Worm (Caenorhabditis elegans) whole organism, late embryonic: ENCODE measurements around the gene spt-4.

Experiments used
- F13H6.1 ChIP-seq: sonication (generic microtip); optimal IDR thresholded peaks from 2 replicates; lab custom pipeline; 2016; ENCODE audit warnings: missing genetic modification characterization, missing compliant biosample characterization
- K02D7.2 ChIP-seq: sonication (generic microtip); optimal IDR thresholded peaks from 2 replicates; lab custom pipeline; 2017; ENCODE audit warnings: mild to moderate bottlenecking, missing genetic modification characterization, missing compliant biosample characterization
- T23F11.4 ChIP-seq: fragments of 200-800 bp; sonication (Bioruptor generic); optimal IDR thresholded peaks from 2 replicates; lab custom pipeline; 2018; ENCODE audit warnings: mild to moderate bottlenecking, missing genetic modification characterization, missing compliant biosample characterization
- ama-1 ChIP-seq: fragments of 150-350 bp; optimal IDR thresholded peaks from 2 replicates; lab custom pipeline; 2014
- ceh-14 ChIP-seq: sonication (generic microtip); optimal IDR thresholded peaks from 2 replicates; lab custom pipeline; 2016; ENCODE audit warnings: missing genotype, missing genetic modification characterization, missing compliant biosample characterization
- ceh-19 ChIP-seq: fragments of 200-800 bp; sonication (Bioruptor generic); optimal IDR thresholded peaks from 2 replicates; lab custom pipeline; 2018; ENCODE audit warnings: mild to moderate bottlenecking, missing genetic modification characterization, missing compliant biosample characterization
- ceh-2 ChIP-seq: sonication (generic microtip); optimal IDR thresholded peaks from 2 replicates; lab custom pipeline; 2016; ENCODE audit warnings: missing genotype, missing genetic modification characterization, missing compliant biosample characterization
- ceh-22 ChIP-seq: sonication (generic microtip); optimal IDR thresholded peaks from 2 replicates; lab custom pipeline; 2017; ENCODE audit warnings: missing biosample characterization, missing genetic modification characterization
- ceh-24 ChIP-seq: sonication (generic microtip); optimal IDR thresholded peaks from 2 replicates; lab custom pipeline; 2016; ENCODE audit warnings: mild to moderate bottlenecking, missing genetic modification characterization, missing compliant biosample characterization
- ceh-31 ChIP-seq: sonication (generic microtip); optimal IDR thresholded peaks from 2 replicates; lab custom pipeline; 2016; ENCODE audit warnings: missing genetic modification characterization, missing compliant biosample characterization
- ceh-34 ChIP-seq: sonication (generic microtip); optimal IDR thresholded peaks from 2 replicates; lab custom pipeline; 2016; ENCODE audit warnings: mild to moderate bottlenecking, missing genetic modification characterization, missing compliant biosample characterization
- ceh-45 ChIP-seq: fragments of 200-800 bp; sonication (Bioruptor generic); IDR thresholded peaks from 2 replicates; pipeline ENCODE4 v1.3.6; 2022; ENCODE audit warnings: missing genetic modification reagents, missing genetic modification characterization, missing compliant biosample characterization
- ceh-48 ChIP-seq: sonication (generic microtip); optimal IDR thresholded peaks from 2 replicates; lab custom pipeline; 2016; ENCODE audit warnings: missing genetic modification characterization, inconsistent platforms, missing compliant biosample characterization
- ceh-6 ChIP-seq: fragments of 200-800 bp; sonication (Bioruptor generic); optimal IDR thresholded peaks from 2 replicates; lab custom pipeline; 2018; ENCODE audit warnings: mild to moderate bottlenecking, missing genetic modification characterization, missing compliant biosample characterization
- ceh-9 ChIP-seq: sonication (generic microtip); optimal IDR thresholded peaks from 2 replicates; lab custom pipeline; 2016; ENCODE audit warnings: mild to moderate bottlenecking, missing genetic modification characterization, inconsistent platforms, missing compliant biosample characterization
- dve-1 ChIP-seq: sonication (generic microtip); optimal IDR thresholded peaks from 2 replicates; lab custom pipeline; 2017; ENCODE audit warnings: antibody characterized with exemption, mild to moderate bottlenecking, missing genetic modification characterization, missing compliant biosample characterization
- elt-4 ChIP-seq: sonication (generic microtip); optimal IDR thresholded peaks from 2 replicates; lab custom pipeline; 2016; ENCODE audit warnings: missing genetic modification characterization, missing compliant biosample characterization
- ets-4 ChIP-seq: sonication (generic microtip); optimal IDR thresholded peaks from 2 replicates; lab custom pipeline; 2016; ENCODE audit warnings: missing genetic modification characterization, missing compliant biosample characterization
- eyg-1 ChIP-seq: sonication (generic microtip); optimal IDR thresholded peaks from 2 replicates; lab custom pipeline; 2016; ENCODE audit warnings: missing genotype, missing genetic modification characterization, missing compliant biosample characterization
- fax-1 ChIP-seq: sonication (generic microtip); optimal IDR thresholded peaks from 2 replicates; lab custom pipeline; 2016; ENCODE audit warnings: missing genotype, missing genetic modification characterization, missing compliant biosample characterization
- fkh-6 ChIP-seq: sonication (generic microtip); optimal IDR thresholded peaks from 2 replicates; lab custom pipeline; 2016; ENCODE audit warnings: missing genetic modification characterization, missing compliant biosample characterization
- gmeb-2 ChIP-seq: sonication (generic microtip); optimal IDR thresholded peaks from 2 replicates; lab custom pipeline; 2016; ENCODE audit warnings: missing genetic modification characterization, inconsistent platforms, missing compliant biosample characterization
- hlh-6 ChIP-seq: sonication (generic microtip); optimal IDR thresholded peaks from 2 replicates; lab custom pipeline; 2016; ENCODE audit warnings: missing genotype, missing genetic modification characterization, missing compliant biosample characterization
- lim-6 ChIP-seq: sonication (generic microtip); optimal IDR thresholded peaks from 2 replicates; lab custom pipeline; 2016; ENCODE audit warnings: missing genetic modification characterization, missing compliant biosample characterization
- lin-11 ChIP-seq: fragments of 200-800 bp; sonication (Bioruptor generic); optimal IDR thresholded peaks from 2 replicates; lab custom pipeline; 2018; ENCODE audit warnings: mild to moderate bottlenecking, missing genetic modification characterization, missing compliant biosample characterization
- mec-3 ChIP-seq: sonication (generic microtip); optimal IDR thresholded peaks from 2 replicates; lab custom pipeline; 2016; ENCODE audit warnings: borderline replicate concordance, missing genetic modification characterization, missing compliant biosample characterization
- nhr-11 ChIP-seq: fragments of 150-350 bp; optimal IDR thresholded peaks from 2 replicates; lab custom pipeline; 2014; ENCODE audit warnings: missing biosample characterization, missing genetic modification characterization
- nhr-232 ChIP-seq: sonication (generic microtip); optimal IDR thresholded peaks from 2 replicates; lab custom pipeline; 2016; ENCODE audit warnings: missing genetic modification characterization, missing compliant biosample characterization
- npax-4 ChIP-seq: sonication (generic microtip); optimal IDR thresholded peaks from 2 replicates; lab custom pipeline; 2016; ENCODE audit warnings: missing genetic modification characterization, missing compliant biosample characterization
- odd-2 ChIP-seq: sonication (generic microtip); optimal IDR thresholded peaks from 2 replicates; lab custom pipeline; 2017; ENCODE audit warnings: antibody characterized with exemption, mild to moderate bottlenecking, missing genetic modification characterization, missing compliant biosample characterization
- pag-3 ChIP-seq: sonication (generic microtip); optimal IDR thresholded peaks from 2 replicates; lab custom pipeline; 2016; ENCODE audit warnings: missing compliant biosample characterization, missing genetic modification characterization, borderline replicate concordance
- pat-9 ChIP-seq: fragments of 200-800 bp; sonication (Bioruptor generic); optimal IDR thresholded peaks from 2 replicates; lab custom pipeline; 2018; ENCODE audit warnings: mild to moderate bottlenecking, missing genetic modification characterization, moderate library complexity, missing compliant biosample characterization
- pax-1 ChIP-seq: fragments of 150-350 bp; optimal IDR thresholded peaks from 2 replicates; lab custom pipeline; 2014; ENCODE audit warnings: missing biosample characterization, missing genetic modification characterization
- pha-2 ChIP-seq: sonication (generic microtip); optimal IDR thresholded peaks from 2 replicates; lab custom pipeline; 2017; ENCODE audit warnings: mild to moderate bottlenecking, missing genetic modification characterization, missing compliant biosample characterization
- ref-2 ChIP-seq: sonication (generic microtip); optimal IDR thresholded peaks from 2 replicates; lab custom pipeline; 2016; ENCODE audit warnings: missing genetic modification characterization, missing compliant biosample characterization
- rnt-1 ChIP-seq: sonication (generic microtip); optimal IDR thresholded peaks from 2 replicates; lab custom pipeline; 2016; ENCODE audit warnings: missing genetic modification characterization, missing compliant biosample characterization
- sdc-2 ChIP-seq: sonication (generic microtip); optimal IDR thresholded peaks from 2 replicates; lab custom pipeline; 2016; ENCODE audit warnings: missing genotype, missing genetic modification characterization, missing compliant biosample characterization
- sox-4 ChIP-seq: sonication (generic microtip); optimal IDR thresholded peaks from 2 replicates; lab custom pipeline; 2017; ENCODE audit warnings: mild to moderate bottlenecking, missing genetic modification characterization, inconsistent platforms, missing compliant biosample characterization
- syd-9 ChIP-seq: sonication (generic microtip); optimal IDR thresholded peaks from 2 replicates; lab custom pipeline; 2016; ENCODE audit warnings: mild to moderate bottlenecking, missing genetic modification characterization, moderate library complexity, missing compliant biosample characterization
- tbx-2 ChIP-seq: sonication (generic microtip); optimal IDR thresholded peaks from 2 replicates; lab custom pipeline; 2016; ENCODE audit warnings: missing genetic modification characterization, missing compliant biosample characterization
- tbx-7 ChIP-seq: sonication (generic microtip); optimal IDR thresholded peaks from 2 replicates; lab custom pipeline; 2016; ENCODE audit warnings: missing genotype, missing genetic modification characterization, missing compliant biosample characterization
- ttx-3 ChIP-seq: sonication (generic microtip); optimal IDR thresholded peaks from 2 replicates; lab custom pipeline; 2016; ENCODE audit warnings: missing genetic modification reagents, missing genetic modification characterization, missing compliant biosample characterization
- unc-3 ChIP-seq, 2 experiments: fragments of 200-800 bp in 1 of 2; sonication (Bioruptor generic) in 1 of 2; sonication (generic microtip) in 1 of 2; conservative IDR thresholded peaks in 1 of 2; optimal IDR thresholded peaks in 1 of 2; 2 replicates each; pipeline versions ENCODE4 v1.3.6 to Lab custom; 2016 to 2022; ENCODE audit warnings: missing compliant biosample characterization in 2 of 2, missing genetic modification characterization in 2 of 2, missing genetic modification reagents in 1 of 2
- unc-42 ChIP-seq: sonication (generic microtip); optimal IDR thresholded peaks from 2 replicates; lab custom pipeline; 2016; ENCODE audit warnings: missing genotype, missing genetic modification characterization, missing compliant biosample characterization
- unc-55 ChIP-seq: sonication (generic microtip); optimal IDR thresholded peaks from 2 replicates; lab custom pipeline; 2017; ENCODE audit warnings: missing biosample characterization, missing genetic modification reagents, missing genetic modification characterization
- unc-86 ChIP-seq: sonication (generic microtip); optimal IDR thresholded peaks from 2 replicates; lab custom pipeline; 2016; ENCODE audit warnings: missing genetic modification characterization, missing compliant biosample characterization
- ztf-16 ChIP-seq: sonication (generic microtip); optimal IDR thresholded peaks from 2 replicates; lab custom pipeline; 2017; ENCODE audit warnings: missing genetic modification characterization, missing compliant biosample characterization

Gene spt-4

DNA sequence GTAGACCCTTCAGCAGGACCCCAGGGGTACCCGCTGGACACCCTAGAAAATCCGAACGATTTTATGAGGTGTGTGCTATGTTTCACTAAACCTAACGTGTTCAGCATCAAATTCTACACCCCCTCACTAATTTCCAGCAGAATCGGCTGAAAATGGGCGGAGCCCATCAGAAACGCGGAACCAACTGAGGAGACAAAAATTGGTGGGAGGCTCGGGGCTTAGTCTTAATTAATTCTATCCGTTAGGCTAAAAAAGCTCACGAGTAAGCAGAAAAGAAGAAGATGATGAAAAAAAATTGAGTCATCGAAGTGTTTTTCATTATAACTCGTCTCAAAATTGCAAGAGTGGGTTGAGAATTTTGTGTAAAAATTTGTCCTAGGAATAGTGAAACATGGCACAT is 40.7 kb downstream of the spt-4 start:
- no peak for TF ChIP-seq ceh-22 (tag; lab: Kevin White, UChicago)
- no peak for TF ChIP-seq unc-55 (GFP tag; lab: Kevin White, UChicago)
- no peak for TF ChIP-seq mec-3 (tag; lab: Kevin White, UChicago)
- TF ChIP-seq ceh-31 (tag; lab: Kevin White, UChicago), result no peak

DNA sequence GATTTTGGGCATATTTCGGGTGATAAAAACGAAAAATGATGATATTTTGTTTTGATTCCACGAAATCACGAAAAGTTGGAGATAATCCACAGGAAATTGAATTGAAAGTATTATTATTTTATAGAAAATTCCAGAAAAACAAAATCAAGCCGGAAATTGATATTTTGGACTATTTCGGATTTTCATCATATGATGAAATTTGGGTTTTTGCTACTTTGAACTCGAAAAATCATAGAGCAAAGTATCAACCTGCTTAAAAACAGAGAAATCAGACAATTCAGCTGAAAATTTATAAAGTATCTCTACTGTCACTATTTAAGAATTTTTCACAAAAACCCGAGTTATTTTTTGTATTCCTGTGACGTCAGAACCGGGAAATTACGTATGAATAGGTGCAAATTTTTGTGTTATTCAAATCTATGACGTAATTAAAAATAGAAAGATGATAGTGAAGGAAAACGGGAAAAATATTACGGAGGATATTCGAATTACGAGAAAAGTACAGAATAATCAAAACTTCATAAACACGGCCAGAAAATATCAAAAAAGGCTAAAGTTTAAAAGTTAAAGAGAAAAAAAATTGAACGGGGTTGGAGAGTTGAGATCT is 42.1 kb downstream of the spt-4 start:
- TF ChIP-seq T23F11.4 (GFP tag; lab: Kevin White, UChicago) (no peak), fkh-6 (tag; lab: Kevin White, UChicago) (no peak), pax-1 (tag; lab: Kevin White, UChicago) (no peak), ttx-3 (tag; lab: Kevin White, UChicago) (no peak), tbx-2 (no peak), ceh-45 (GFP tag; lab: Robert Waterston, UW) (no peak)
- TF ChIP-seq, all 69 proteins: peak for 0

DNA sequence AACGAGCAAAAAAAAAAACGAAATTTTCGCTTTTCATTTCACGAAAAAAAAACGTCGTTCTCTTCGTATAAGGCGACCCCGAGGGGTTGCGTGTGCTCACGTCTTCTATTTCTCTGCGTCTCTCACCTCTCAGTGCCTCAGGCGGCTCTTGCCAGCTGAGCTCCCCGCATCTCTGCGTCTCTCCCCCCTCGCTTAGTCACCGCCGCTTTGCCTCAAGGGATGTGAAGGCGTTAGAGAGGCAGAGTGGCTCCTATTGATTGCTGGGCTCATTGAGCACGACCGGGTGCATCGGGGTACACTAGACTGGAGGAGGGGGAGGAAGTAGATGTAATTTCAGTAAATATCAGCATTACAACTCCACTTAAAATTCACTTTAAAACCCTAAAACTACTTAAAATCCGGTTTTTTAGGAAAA is 44.0 kb downstream of the spt-4 start:
- no peak for TF ChIP-seq ceh-9
- TF ChIP-seq nhr-232 (tag; lab: Kevin White, UChicago), result no peak
- TF ChIP-seq ama-1 (lab: Kevin White, UChicago), result no peak
- no peak for TF ChIP-seq ceh-6
- TF ChIP-seq ttx-3 (tag; lab: Kevin White, UChicago), result no peak
- TF ChIP-seq ref-2 (tag; lab: Kevin White, UChicago), result peak; percentile 17
- no peak for TF ChIP-seq T23F11.4 (GFP tag; lab: Kevin White, UChicago)
- no peak for TF ChIP-seq unc-3 (GFP tag; conservative IDR thresholded peaks at IDR 0.05; lab: Robert Waterston, UW)
- TF ChIP-seq unc-3 (tag; optimal IDR thresholded peaks at IDR 0.05; lab: Kevin White, UChicago), result peak; percentile 43
- no peak for TF ChIP-seq sdc-2
- no peak for TF ChIP-seq pax-1 (tag; lab: Kevin White, UChicago)
- TF ChIP-seq elt-4 (tag; lab: Kevin White, UChicago), result no peak
- TF ChIP-seq ceh-45 (GFP tag; lab: Robert Waterston, UW), result no peak
- no peak for TF ChIP-seq fax-1 (tag; lab: Kevin White, UChicago)
- peak; percentile 69 for TF ChIP-seq unc-42 (tag; lab: Kevin White, UChicago)
- no peak for TF ChIP-seq ceh-22 (tag; lab: Kevin White, UChicago)
- no peak for TF ChIP-seq ets-4 (tag; lab: Kevin White, UChicago)
- no peak for TF ChIP-seq tbx-7 (tag; lab: Kevin White, UChicago)
- TF ChIP-seq tbx-2, result peak; percentile 62
- TF ChIP-seq eyg-1 (tag; lab: Kevin White, UChicago), result no peak
- no peak for TF ChIP-seq gmeb-2 (tag; lab: Kevin White, UChicago)
- TF ChIP-seq ceh-31 (tag; lab: Kevin White, UChicago), result peak; percentile 70
- TF ChIP-seq unc-86 (tag; lab: Kevin White, UChicago), result no peak
- TF ChIP-seq F13H6.1 (tag; lab: Kevin White, UChicago), result no peak
- no peak for TF ChIP-seq rnt-1 (tag; lab: Kevin White, UChicago)
- no peak for TF ChIP-seq odd-2 (tag; lab: Kevin White, UChicago)
- no peak for TF ChIP-seq nhr-11 (tag; lab: Kevin White, UChicago)
- no peak for TF ChIP-seq K02D7.2 (tag; lab: Kevin White, UChicago)
- TF ChIP-seq unc-55 (GFP tag; lab: Kevin White, UChicago), result peak; percentile 38
- no peak for TF ChIP-seq dve-1 (tag; lab: Kevin White, UChicago)
- no peak for TF ChIP-seq sox-4
- peak; percentile 26 for TF ChIP-seq ceh-14 (tag; lab: Kevin White, UChicago)
- TF ChIP-seq ceh-48 (tag; lab: Kevin White, UChicago), result peak; percentile 67
- TF ChIP-seq ceh-34, result peak; percentile 69
- peak; percentile 48 for TF ChIP-seq ceh-19 (GFP tag; lab: Kevin White, UChicago)
- no peak for TF ChIP-seq pha-2
- TF ChIP-seq npax-4 (tag; lab: Kevin White, UChicago), result no peak
- TF ChIP-seq lim-6 (tag; lab: Kevin White, UChicago), result no peak
- TF ChIP-seq ceh-24 (tag; lab: Kevin White, UChicago), result no peak
- peak; percentile 7 for TF ChIP-seq syd-9 (tag; lab: Kevin White, UChicago)
- no peak for TF ChIP-seq hlh-6 (tag; lab: Kevin White, UChicago)
- no peak for TF ChIP-seq ztf-16 (tag; lab: Kevin White, UChicago)
- no peak for TF ChIP-seq ceh-2 (tag; lab: Kevin White, UChicago)
- no peak for TF ChIP-seq pat-9
- TF ChIP-seq pag-3 (tag; lab: Kevin White, UChicago), result no peak
- no peak for TF ChIP-seq lin-11 (tag; lab: Kevin White, UChicago)
